Worm (Caenorhabditis elegans): ENCODE data around the gene puf-8.

- TF ChIP-seq snpc-4 (GFP tag; optimal IDR thresholded peaks at IDR 0.05) = no peak
- no peak for TF ChIP-seq snpc-4 (tag; optimal IDR thresholded peaks at IDR 0.05)
- no peak for TF ChIP-seq pbrm-1 (GFP tag; IDR thresholded peaks at IDR 0.05)
- no peak for TF ChIP-seq rcor-1 (GFP tag; IDR thresholded peaks at IDR 0.05)
Measured at ce11 chrII:7299042-7299441, 995 bp upstream of the puf-8 start, which contains the start of gene C30G12.1.

All from whole organism, young adult.